Fruit fly (Drosophila melanogaster): Measurements from ENCODE around the gene Amt.

The Amt gene

dm6 chr3R:15286024-15286692 is 37.2 kb upstream of the Amt start (continued):
- TF ChIP-seq CG34376 (GFP tag; optimal IDR thresholded peaks at IDR 0.05) (peak; percentile 78), CG1603 (tag; optimal IDR thresholded peaks at IDR 0.05) (peak; percentile 88), Dbx (GFP tag; IDR thresholded peaks at IDR 0.05) (no peak), sug (tag; optimal IDR thresholded peaks at IDR 0.05) (no peak), sob (GFP tag; IDR thresholded peaks at IDR 0.05) (no peak), CG15514 (GFP tag; optimal IDR thresholded peaks at IDR 0.05) (peak; percentile 43), chm (GFP tag; IDR thresholded peaks at IDR 0.05) (no peak), CG7372 (GFP tag; IDR thresholded peaks at IDR 0.05) (no peak), CG2712 (tag; optimal IDR thresholded peaks at IDR 0.05) (peak; percentile 21), Trl (optimal IDR thresholded peaks at IDR 0.05) (peak; percentile 44 to 81), Trl (GFP tag; optimal IDR thresholded peaks at IDR 0.05) (peak; percentile 58), CG8290 (GFP tag; optimal IDR thresholded peaks at IDR 0.05) (no peak), CG8290 (tag; optimal IDR thresholded peaks at IDR 0.05) (peak in 1 of 2 experiments; percentile 29), grn (GFP tag; optimal IDR thresholded peaks at IDR 0.05) (peak; percentile 60), CoRest (tag; optimal IDR thresholded peaks at IDR 0.05) (peak; percentile 15), phol (tag; optimal IDR thresholded peaks at IDR 0.05) (peak; percentile 32), Med (GFP tag) (peak; percentile 70), usp (GFP tag; optimal IDR thresholded peaks at IDR 0.05) (no peak), Optix (GFP tag; IDR thresholded peaks at IDR 0.05) (no peak), HLH3B (GFP tag; IDR thresholded peaks at IDR 0.05) (no peak), CG13123 (GFP tag; optimal IDR thresholded peaks at IDR 0.05) (no peak), CG13775 (GFP tag; optimal IDR thresholded peaks at IDR 0.05) (no peak), Elba2 (GFP tag; optimal IDR thresholded peaks at IDR 0.05) (no peak), CG16815 (GFP tag; optimal IDR thresholded peaks at IDR 0.05) (no peak), Myb (GFP tag; optimal IDR thresholded peaks at IDR 0.05) (peak; percentile 71), CG2116 (GFP tag; optimal IDR thresholded peaks at IDR 0.05) (peak; percentile 12), yki (optimal IDR thresholded peaks at IDR 0.05) (peak; percentile 1), CG12659 (GFP tag; optimal IDR thresholded peaks at IDR 0.05) (peak; percentile 22), gsb-n (tag; optimal IDR thresholded peaks at IDR 0.05) (no peak), kay (GFP tag; optimal IDR thresholded peaks at IDR 0.05) (peak; percentile 32), CG11093 (GFP tag; IDR thresholded peaks at IDR 0.05) (no peak), CG10543 (GFP tag; optimal IDR thresholded peaks at IDR 0.05) (peak; percentile 16), BEAF-32 (GFP tag; optimal IDR thresholded peaks at IDR 0.05) (peak; percentile 10), CG5953 (GFP tag; IDR thresholded peaks at IDR 0.05) (no peak), CG9215 (GFP tag; IDR thresholded peaks at IDR 0.05) (no peak), bbx (GFP tag; IDR thresholded peaks at IDR 0.05; ENCODE audit: partially characterized antibody) (no peak), CG17568 (GFP tag; optimal IDR thresholded peaks at IDR 0.05) (no peak), CG14710 (tag; optimal IDR thresholded peaks at IDR 0.05) (peak; percentile 30), pzg (GFP tag; optimal IDR thresholded peaks at IDR 0.05) (peak; percentile 64), ara (GFP tag; IDR thresholded peaks at IDR 0.05) (no peak), CkIIα-i1 (GFP tag; IDR thresholded peaks at IDR 0.05) (no peak), Dip2 (GFP tag; IDR thresholded peaks at IDR 0.05) (no peak), ro (GFP tag; IDR thresholded peaks at IDR 0.05) (no peak), gfzf (GFP tag; optimal IDR thresholded peaks at IDR 0.05) (peak; percentile 53), CG8944 (GFP tag; optimal IDR thresholded peaks at IDR 0.05) (peak; percentile 3), Dek (tag; optimal IDR thresholded peaks at IDR 0.05) (no peak), ato (GFP tag; IDR thresholded peaks at IDR 0.05; ENCODE audit: partially characterized antibody) (no peak), Fer2 (tag; optimal IDR thresholded peaks at IDR 0.05) (no peak)

All from whole organism, embryonic.